Worm (Caenorhabditis elegans): ENCODE results near the gene hrg-6.

DNA sequence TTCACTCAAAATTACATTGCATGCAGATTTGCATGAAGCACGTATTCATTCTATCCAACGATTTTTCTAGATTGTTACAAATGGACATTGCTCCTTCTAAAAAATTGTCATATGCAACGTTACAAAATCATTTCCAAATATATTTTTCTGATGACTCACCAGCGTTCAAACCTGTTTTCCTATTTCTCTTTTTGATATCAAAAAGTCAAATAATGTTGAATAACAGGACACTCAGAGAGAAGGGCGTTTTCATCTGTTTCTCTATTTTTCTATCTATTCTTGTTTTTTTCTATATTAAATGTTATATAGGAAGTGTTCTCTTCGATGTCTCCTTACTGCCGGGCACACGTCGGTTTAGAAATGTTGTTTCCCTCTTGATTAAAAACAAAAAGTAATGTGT is 25.5 kb upstream of the hrg-6 start:
- TF ChIP-seq C34F6.9 (tag; optimal IDR thresholded peaks at IDR 0.05), result no peak
- no peak for TF ChIP-seq lsy-2 (tag; optimal IDR thresholded peaks at IDR 0.05)
- no peak for TF ChIP-seq peb-1 (tag; optimal IDR thresholded peaks at IDR 0.05)
- no peak for TF ChIP-seq nhr-237 (tag; optimal IDR thresholded peaks at IDR 0.05)

All from whole organism, L2 larva.